Fruit fly (Drosophila melanogaster) Kc167 (cell line): Measurements from ENCODE around the gene Rbp.

Source experiments
- insv ChIP-seq: fragments of >200 bp; optimal IDR thresholded peaks from 3 replicates; lab custom pipeline; 2018; ENCODE audit warnings: missing external identifiers
- psq ChIP-seq: fragments of >200 bp; optimal IDR thresholded peaks from 2 replicates; lab custom pipeline; 2017; ENCODE audit warnings: missing external identifiers
- ttk ChIP-seq: sonication (Bioruptor generic); optimal IDR thresholded peaks from 2 replicates; lab custom pipeline; 2017; ENCODE audit warnings: missing external identifiers

dm6 chr3R:15410689-15411587, 36.5 kb downstream of the Rbp start:
- TF ChIP-seq insv (lab: Kevin White, UChicago) (no peak), ttk (lab: Kevin White, UChicago) (no peak), psq (lab: Kevin White, UChicago) (no peak)
